Worm (Caenorhabditis elegans) whole organism, L1 larva: ENCODE data around the gene clec-48.
"Not testable (repeated sequence)": the region's sequence is repeated elsewhere in the genome, so short reads cannot be mapped to it uniquely, and the experiment has no call there.

Source experiments
- C34B4.2 ChIP-seq: sonication (generic microtip); optimal IDR thresholded peaks from 2 replicates; lab custom pipeline; 2017; ENCODE audit warnings: mild to moderate bottlenecking, missing genetic modification characterization, missing compliant biosample characterization
- Y116A8C.19 ChIP-seq: sonication (generic microtip); optimal IDR thresholded peaks from 2 replicates; lab custom pipeline; 2016; ENCODE audit warnings: missing compliant biosample characterization, missing genetic modification characterization, borderline replicate concordance
- aha-1 ChIP-seq: fragments of 150-350 bp; optimal IDR thresholded peaks from 2 replicates; lab custom pipeline; 2014; ENCODE audit warnings: missing biosample characterization, missing genetic modification characterization
- ceh-63 ChIP-seq: fragments of 200-800 bp; sonication (Bioruptor generic); optimal IDR thresholded peaks from 2 replicates; lab custom pipeline; 2018; ENCODE audit warnings: mild to moderate bottlenecking, missing genetic modification characterization, missing compliant biosample characterization
- ceh-88 ChIP-seq: fragments of 200-800 bp; sonication (Bioruptor generic); IDR thresholded peaks from 2 replicates; pipeline ENCODE4 v1.3.6; 2022; ENCODE audit warnings: missing genetic modification characterization, missing compliant biosample characterization
- ces-1 ChIP-seq: fragments of 150-350 bp; optimal IDR thresholded peaks from 2 replicates; lab custom pipeline; 2014; ENCODE audit warnings: missing biosample characterization, missing genetic modification reagents, missing genetic modification characterization
- dpl-1 ChIP-seq, 3 experiments: fragments of 150-350 bp in 2 of 3; sonication (generic microtip) in 1 of 3; optimal IDR thresholded peaks; 2 replicates each; lab custom pipeline; 2014 to 2017; ENCODE audit warnings: missing biosample characterization in 3 of 3, missing genetic modification characterization in 3 of 3, missing genetic modification reagents in 3 of 3
- dsc-1 ChIP-seq: sonication (generic microtip); optimal IDR thresholded peaks from 2 replicates; lab custom pipeline; 2016; ENCODE audit warnings: mild to moderate bottlenecking, missing genetic modification characterization, missing compliant biosample characterization
- efl-1 ChIP-seq, 4 experiments: fragments of 150-350 bp; optimal IDR thresholded peaks in 3 of 4; peaks in 1 of 4; 1 replicate in 1 of 4; 2 replicates in 3 of 4; lab custom pipeline; 2014; ENCODE audit warnings: missing biosample characterization in 2 of 4, missing genetic modification characterization in 2 of 4, missing genetic modification reagents in 2 of 4
- hlh-17 ChIP-seq: fragments of 200-800 bp; sonication (Bioruptor generic); optimal IDR thresholded peaks from 2 replicates; lab custom pipeline; 2018; ENCODE audit warnings: missing genetic modification characterization, mild to moderate bottlenecking, missing compliant biosample characterization, moderate library complexity, borderline replicate concordance
- hpl-2 ChIP-seq: fragments of 150-350 bp; optimal IDR thresholded peaks from 2 replicates; lab custom pipeline; 2014; ENCODE audit warnings: missing biosample characterization, missing genetic modification reagents, missing genetic modification characterization
- lin-15B ChIP-seq: fragments of 150-350 bp; sonication (generic microtip); optimal IDR thresholded peaks from 3 replicates; lab custom pipeline; 2014; ENCODE audit warnings: missing biosample characterization, missing genetic modification characterization
- lin-39 ChIP-seq: fragments of 150-350 bp; optimal IDR thresholded peaks from 2 replicates; lab custom pipeline; 2014; ENCODE audit warnings: missing biosample characterization, missing genetic modification reagents, missing genetic modification characterization
- lir-3 ChIP-seq: sonication (generic microtip); optimal IDR thresholded peaks from 2 replicates; lab custom pipeline; 2016; ENCODE audit warnings: mild to moderate bottlenecking, missing genetic modification characterization, moderate library complexity, missing compliant biosample characterization; ENCODE audit not compliant: poor library complexity
- lsy-2 ChIP-seq, 2 experiments: fragments of 150-350 bp; optimal IDR thresholded peaks; 2 replicates each; lab custom pipeline; 2014; ENCODE audit warnings: missing biosample characterization in 2 of 2, missing genetic modification characterization in 2 of 2
- mdl-1 ChIP-seq, 2 experiments: fragments of 150-350 bp; optimal IDR thresholded peaks; 2 replicates each; lab custom pipeline; 2014 to 2017; ENCODE audit warnings: missing biosample characterization in 2 of 2, missing genetic modification characterization in 2 of 2, inconsistent platforms in 1 of 2
- nhr-20 ChIP-seq: sonication (generic microtip); optimal IDR thresholded peaks from 2 replicates; lab custom pipeline; 2016; ENCODE audit warnings: mild to moderate bottlenecking, missing genetic modification characterization, missing compliant biosample characterization
- nhr-28 ChIP-seq: fragments of 150-350 bp; optimal IDR thresholded peaks from 2 replicates; lab custom pipeline; 2014; ENCODE audit warnings: missing biosample characterization, missing genetic modification characterization
- nhr-71 ChIP-seq: sonication (generic microtip); optimal IDR thresholded peaks from 2 replicates; lab custom pipeline; 2016; ENCODE audit warnings: mild to moderate bottlenecking, missing genetic modification characterization, moderate library complexity, missing compliant biosample characterization
- nhr-84 ChIP-seq: sonication (generic microtip); optimal IDR thresholded peaks from 2 replicates; lab custom pipeline; 2017; ENCODE audit warnings: missing biosample characterization, missing genetic modification characterization
- pax-3 ChIP-seq: fragments of 200-800 bp; sonication (Bioruptor generic); optimal IDR thresholded peaks from 2 replicates; lab custom pipeline; 2018; ENCODE audit warnings: mild to moderate bottlenecking, missing genetic modification characterization, moderate library complexity, missing compliant biosample characterization
- pqm-1 ChIP-seq: sonication (generic microtip); optimal IDR thresholded peaks from 3 replicates; lab custom pipeline; 2017; ENCODE audit warnings: missing biosample characterization, missing genetic modification characterization
- skn-1 ChIP-seq: fragments of 150-350 bp; optimal IDR thresholded peaks from 2 replicates; lab custom pipeline; 2014; ENCODE audit warnings: missing biosample characterization, missing genetic modification characterization
- snpc-4 ChIP-seq: fragments of 150-350 bp; optimal IDR thresholded peaks from 2 replicates; lab custom pipeline; 2014; ENCODE audit warnings: missing biosample characterization, missing genetic modification characterization
- snu-23 ChIP-seq: sonication (generic microtip); optimal IDR thresholded peaks from 2 replicates; lab custom pipeline; 2016; ENCODE audit warnings: missing genetic modification characterization, missing compliant biosample characterization
- sup-37 ChIP-seq: fragments of 200-800 bp; sonication (Bioruptor generic); optimal IDR thresholded peaks from 2 replicates; lab custom pipeline; 2018; ENCODE audit warnings: mild to moderate bottlenecking, missing genetic modification characterization, missing compliant biosample characterization
- unc-30 ChIP-seq: sonication (generic microtip); optimal IDR thresholded peaks from 2 replicates; lab custom pipeline; 2017; ENCODE audit warnings: missing biosample characterization, missing genetic modification characterization
- unc-86 ChIP-seq: sonication (generic microtip); optimal IDR thresholded peaks from 2 replicates; lab custom pipeline; 2016; ENCODE audit warnings: missing genetic modification characterization, missing compliant biosample characterization
- vab-15 ChIP-seq: sonication (generic microtip); optimal IDR thresholded peaks from 2 replicates; lab custom pipeline; 2017; ENCODE audit warnings: missing genotype, mild to moderate bottlenecking, missing genetic modification characterization, missing compliant biosample characterization
- ztf-11 ChIP-seq, 2 experiments: sonication (generic microtip); optimal IDR thresholded peaks; 2 replicates each; lab custom pipeline; 2016 to 2017; ENCODE audit warnings: missing genetic modification characterization in 2 of 2, missing biosample characterization in 1 of 2, missing compliant biosample characterization in 1 of 2

clec-48 gene

ce11 chrV:18157707-18158106 is at the start of gene clec-48:
Gene clec-48, plus strand, starts transcription at chrV:18158026.
- TF ChIP-seq nhr-28 (tag; lab: Kevin White, UChicago) (no peak), efl-1 (optimal IDR thresholded peaks at IDR 0.05; lab: Kevin White, UChicago) (no peak), efl-1 (GFP tag; optimal IDR thresholded peaks at IDR 0.05 in 1 of 2; lab: Kevin White, UChicago) (peak in 1 of 2 experiments; percentile 57), ztf-11 (tag; optimal IDR thresholded peaks at IDR 0.05; lab: Kevin White, UChicago) (no peak)

DNA sequence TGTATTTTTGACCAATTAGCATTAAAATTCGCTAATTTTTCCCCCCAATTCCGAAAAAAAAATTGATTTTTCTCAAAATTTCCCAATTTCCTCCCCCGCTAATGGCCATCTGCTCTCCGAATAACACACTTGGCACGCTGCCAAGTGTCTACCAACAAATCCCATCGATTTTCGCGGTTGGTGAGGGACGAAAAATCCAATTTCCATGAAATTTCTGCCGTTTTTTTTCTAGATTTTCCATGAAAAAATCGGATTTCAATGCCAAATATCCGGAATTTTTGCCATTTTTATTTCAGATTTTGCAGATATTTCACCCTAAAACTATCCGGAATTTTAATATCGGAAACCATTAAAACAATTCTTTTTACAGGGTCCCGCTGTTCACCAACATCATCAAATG is 48.4 kb upstream of the clec-48 start:
- TF ChIP-seq lir-3 (tag; lab: Kevin White, UChicago) (no peak), lsy-2 (tag; optimal IDR thresholded peaks at IDR 0.05; lab: Kevin White, UChicago) (no peak), pax-3 (tag; lab: Kevin White, UChicago) (no peak), snpc-4 (tag; lab: Kevin White, UChicago) (no peak), hpl-2 (no peak), ceh-88 (GFP tag; lab: Robert Waterston, UW) (no peak), nhr-71 (no peak), ces-1 (no peak), pqm-1 (tag; lab: Kevin White, UChicago) (no peak), nhr-20 (tag; lab: Kevin White, UChicago) (no peak), skn-1 (tag; lab: Kevin White, UChicago) (no peak), nhr-84 (no peak), lin-39 (tag; lab: Kevin White, UChicago) (no peak), nhr-28 (tag; lab: Kevin White, UChicago) (no peak)
- TF ChIP-seq, all 84 proteins: peak for 0

- TF ChIP-seq efl-1 (optimal IDR thresholded peaks at IDR 0.05; lab: Kevin White, UChicago), result not testable (repeated sequence)
- TF ChIP-seq efl-1 (GFP tag; optimal IDR thresholded peaks at IDR 0.05 in 1 of 2; lab: Kevin White, UChicago) (peak in 1 of 2 experiments; percentile 35), dpl-1 (GFP tag; optimal IDR thresholded peaks at IDR 0.05; lab: Kevin White, UChicago) (peak in 1 of 3 experiments; percentile 9)
- TF ChIP-seq, all 84 proteins: peak for 2; not testable (repeated sequence) for 82
These were observed 42.8 kb upstream of the clec-48 start for ce11 chrV:18115054-18115453.

DNA sequence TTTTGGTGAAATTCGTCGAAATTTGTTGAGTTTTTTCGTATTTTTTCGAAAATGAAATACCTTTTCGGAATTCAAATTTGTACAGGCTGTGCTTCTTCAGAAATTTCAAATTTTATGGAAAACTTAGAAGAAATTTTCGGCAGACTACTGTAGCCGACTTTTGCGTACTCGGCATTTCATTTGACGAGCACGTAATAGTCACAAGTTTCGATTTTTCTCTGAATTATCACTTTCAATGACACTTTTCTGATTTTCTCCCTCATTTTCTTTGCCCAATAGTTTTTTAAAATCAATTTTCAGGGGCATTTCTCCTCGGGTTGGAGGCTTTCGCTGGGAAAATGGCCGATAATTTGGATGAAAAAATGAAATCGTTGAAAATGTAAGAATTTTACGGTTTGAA is 34.2 kb upstream of the clec-48 start, which contains the start of gene fbxa-107:
Gene fbxa-107, plus strand, starts transcription at position 301 of the 400 bp plus-strand sequence.
- no peak for TF ChIP-seq mdl-1 (tag; optimal IDR thresholded peaks at IDR 0.05; lab: Kevin White, UChicago)
- TF ChIP-seq ceh-63 (GFP tag; lab: Kevin White, UChicago), result no peak
- TF ChIP-seq pqm-1 (tag; lab: Kevin White, UChicago), result no peak
- no peak for TF ChIP-seq C34B4.2 (tag; lab: Kevin White, UChicago)
- TF ChIP-seq lsy-2 (tag; optimal IDR thresholded peaks at IDR 0.05; lab: Kevin White, UChicago), result no peak

- TF ChIP-seq snu-23 (GFP tag; lab: Kevin White, UChicago), result no peak
- no peak for TF ChIP-seq sup-37 (GFP tag; lab: Kevin White, UChicago)
These were observed 32.8 kb upstream of the clec-48 start, which contains the start of gene fbxa-210 for ce11 chrV:18125075-18125474. Gene fbxa-210, plus strand, starts transcription at chrV:18125375.

- TF ChIP-seq aha-1 (tag; lab: Kevin White, UChicago) (no peak), sup-37 (GFP tag; lab: Kevin White, UChicago) (no peak), unc-30 (tag; lab: Kevin White, UChicago) (no peak), vab-15 (no peak), Y116A8C.19 (tag; lab: Kevin White, UChicago) (no peak), lin-15B (tag; lab: Kevin White, UChicago) (no peak), lin-39 (tag; lab: Kevin White, UChicago) (no peak), hlh-17 (no peak), unc-86 (tag; lab: Kevin White, UChicago) (no peak), dsc-1 (tag; lab: Kevin White, UChicago) (no peak), nhr-71 (no peak)
These were observed 30.6 kb upstream of the clec-48 start, which contains the start of gene fbxa-211 for ce11 chrV:18127192-18127591. Gene fbxa-211, plus strand, starts transcription at chrV:18127519.
